Worm (Caenorhabditis elegans) whole organism, L4 larva: ENCODE results near the gene F11C7.6.

Experiments
- D1046.2 ChIP-seq: fragments of 200-800 bp; sonication (Bioruptor generic); IDR thresholded peaks from 2 replicates; pipeline ENCODE4 v1.3.6; 2022; ENCODE audit warnings: missing genetic modification characterization, missing compliant biosample characterization
- F10B5.3 ChIP-seq: sonication (generic microtip); optimal IDR thresholded peaks from 2 replicates; lab custom pipeline; 2016; ENCODE audit warnings: mild to moderate bottlenecking, missing genetic modification characterization, missing compliant biosample characterization
- F26F4.8 ChIP-seq: fragments of 200-800 bp; sonication (Bioruptor generic); conservative IDR thresholded peaks from 2 replicates; pipeline ENCODE4 v1.3.6; 2022; ENCODE audit warnings: missing genetic modification characterization, missing compliant biosample characterization
- F44E2.7 ChIP-seq: fragments of 200-800 bp; sonication (Bioruptor generic); IDR thresholded peaks from 2 replicates; pipeline ENCODE4 v2.1.2; 2022; ENCODE audit warnings: missing genetic modification characterization, missing compliant biosample characterization
- T20F7.1 ChIP-seq: fragments of 200-800 bp; sonication (Bioruptor generic); optimal IDR thresholded peaks from 2 replicates; lab custom pipeline; 2018; ENCODE audit warnings: mild to moderate bottlenecking, missing genetic modification characterization, missing compliant biosample characterization
- Y48G9A.11 ChIP-seq: fragments of 200-800 bp; sonication (Bioruptor generic); IDR thresholded peaks from 2 replicates; pipeline ENCODE4 v1.3.6; 2022; ENCODE audit warnings: missing genetic modification reagents, missing genetic modification characterization, missing compliant biosample characterization
- Y5F2A.4 ChIP-seq: fragments of 200-800 bp; sonication (Bioruptor generic); optimal IDR thresholded peaks from 2 replicates; lab custom pipeline; 2018; ENCODE audit warnings: mild to moderate bottlenecking, missing genetic modification characterization, missing compliant biosample characterization
- ZK337.2 ChIP-seq: fragments of 200-800 bp; sonication (Bioruptor generic); IDR thresholded peaks from 2 replicates; pipeline ENCODE4 v1.3.6; 2022; ENCODE audit warnings: missing genetic modification reagents, missing genetic modification characterization, missing compliant biosample characterization
- ZK546.5 ChIP-seq, 2 experiments: sonication (generic microtip); optimal IDR thresholded peaks; 2 replicates each; lab custom pipeline; 2017; ENCODE audit warnings: missing biosample characterization in 2 of 2, missing genetic modification characterization in 2 of 2
- ceh-20 ChIP-seq: fragments of 200-800 bp; sonication (Bioruptor generic); IDR thresholded peaks from 2 replicates; pipeline ENCODE4 v1.3.6; 2022; ENCODE audit warnings: missing genetic modification reagents, missing genetic modification characterization, missing compliant biosample characterization
- ceh-28 ChIP-seq: fragments of 150-350 bp; optimal IDR thresholded peaks from 2 replicates; lab custom pipeline; 2014; ENCODE audit warnings: missing biosample characterization, missing genetic modification reagents, missing genetic modification characterization
- cey-2 ChIP-seq: sonication (generic microtip); optimal IDR thresholded peaks from 3 replicates; lab custom pipeline; 2017; ENCODE audit warnings: missing genetic modification characterization, mild to moderate bottlenecking, missing compliant biosample characterization, antibody characterized with exemption, borderline replicate concordance; ENCODE audit not compliant: insufficient read depth
- ctbp-1 ChIP-seq: fragments of 200-800 bp; sonication (Bioruptor generic); IDR thresholded peaks from 2 replicates; pipeline ENCODE4 v1.3.6; 2022; ENCODE audit warnings: missing genetic modification reagents, missing genetic modification characterization, missing compliant biosample characterization
- daf-19 ChIP-seq: fragments of 200-800 bp; sonication (Bioruptor generic); conservative IDR thresholded peaks from 2 replicates; pipeline ENCODE4 v1.3.6; 2022; ENCODE audit warnings: missing genetic modification characterization, missing compliant biosample characterization
- daf-8 ChIP-seq: fragments of 200-800 bp; sonication (Bioruptor generic); IDR thresholded peaks from 2 replicates; pipeline ENCODE4 v1.3.6; 2022; ENCODE audit warnings: missing genetic modification characterization, missing compliant biosample characterization
- dmd-8 ChIP-seq: fragments of 200-800 bp; sonication (Bioruptor generic); IDR thresholded peaks from 2 replicates; pipeline ENCODE4 v1.3.6; 2022; ENCODE audit warnings: missing genetic modification characterization, missing compliant biosample characterization
- dmd-9 ChIP-seq: fragments of 200-800 bp; sonication (Bioruptor generic); IDR thresholded peaks from 2 replicates; pipeline ENCODE4 v1.3.6; 2022; ENCODE audit warnings: missing genetic modification reagents, missing genetic modification characterization, missing compliant biosample characterization
- duxl-1 ChIP-seq: sonication (generic microtip); optimal IDR thresholded peaks from 2 replicates; lab custom pipeline; 2016; ENCODE audit warnings: mild to moderate bottlenecking, missing genetic modification characterization, moderate library complexity, missing compliant biosample characterization; ENCODE audit not compliant: poor library complexity
- dve-1 ChIP-seq: sonication (generic microtip); optimal IDR thresholded peaks from 2 replicates; lab custom pipeline; 2017; ENCODE audit warnings: antibody characterized with exemption, mild to moderate bottlenecking, missing genetic modification characterization, missing compliant biosample characterization; ENCODE audit not compliant: insufficient read depth
- fkh-10 ChIP-seq: fragments of 150-350 bp; optimal IDR thresholded peaks from 2 replicates; lab custom pipeline; 2014; ENCODE audit warnings: missing biosample characterization, missing genetic modification reagents, missing genetic modification characterization
- hlh-11 ChIP-seq: fragments of 200-800 bp; sonication (Bioruptor generic); optimal IDR thresholded peaks from 2 replicates; lab custom pipeline; 2018; ENCODE audit warnings: mild to moderate bottlenecking, missing genetic modification characterization, missing compliant biosample characterization
- hlh-30 ChIP-seq: sonication (generic microtip); optimal IDR thresholded peaks from 2 replicates; lab custom pipeline; 2017; ENCODE audit warnings: antibody characterized with exemption, mild to moderate bottlenecking, missing genetic modification characterization, missing compliant biosample characterization; ENCODE audit not compliant: insufficient read depth
- jun-1 ChIP-seq: fragments of 150-350 bp; optimal IDR thresholded peaks from 2 replicates; lab custom pipeline; 2014; ENCODE audit warnings: missing biosample characterization, missing genetic modification reagents, missing genetic modification characterization
- lim-7 ChIP-seq: fragments of 200-800 bp; sonication (Bioruptor generic); IDR thresholded peaks from 2 replicates; pipeline ENCODE4 v1.3.6; 2022; ENCODE audit warnings: missing genetic modification characterization, missing compliant biosample characterization
- lin-13 ChIP-seq: fragments of 150-350 bp; optimal IDR thresholded peaks from 2 replicates; lab custom pipeline; 2014; ENCODE audit warnings: missing biosample characterization, missing genetic modification reagents, missing genetic modification characterization
- lin-15B ChIP-seq: fragments of 150-350 bp; sonication (generic microtip); optimal IDR thresholded peaks from 3 replicates; lab custom pipeline; 2014; ENCODE audit warnings: missing biosample characterization, missing genetic modification characterization
- lir-3 ChIP-seq: sonication (generic microtip); optimal IDR thresholded peaks from 2 replicates; lab custom pipeline; 2016; ENCODE audit warnings: mild to moderate bottlenecking, missing genetic modification characterization, missing compliant biosample characterization
- madf-9 ChIP-seq: fragments of 200-800 bp; sonication (Bioruptor generic); conservative IDR thresholded peaks from 2 replicates; pipeline ENCODE4 v1.3.6; 2022; ENCODE audit warnings: missing genetic modification reagents, missing genetic modification characterization, missing compliant biosample characterization
- mes-2 ChIP-seq: sonication (generic microtip); optimal IDR thresholded peaks from 2 replicates; lab custom pipeline; 2016; ENCODE audit warnings: missing genotype, mild to moderate bottlenecking, missing genetic modification characterization, missing compliant biosample characterization; ENCODE audit not compliant: poor library complexity, severe bottlenecking
- mxl-2 ChIP-seq: fragments of 200-800 bp; sonication (Bioruptor generic); conservative IDR thresholded peaks from 2 replicates; pipeline ENCODE4 v1.3.6; 2022; ENCODE audit warnings: missing genetic modification reagents, missing genetic modification characterization, missing compliant biosample characterization
- mxl-3 ChIP-seq: fragments of 200-800 bp; sonication (Bioruptor generic); optimal IDR thresholded peaks from 2 replicates; lab custom pipeline; 2018; ENCODE audit warnings: mild to moderate bottlenecking, missing genetic modification characterization, missing compliant biosample characterization
- nhr-237 ChIP-seq: sonication (generic microtip); optimal IDR thresholded peaks from 2 replicates; lab custom pipeline; 2017; ENCODE audit warnings: missing biosample characterization, missing genetic modification characterization
- nhr-25 ChIP-seq: sonication (generic microtip); optimal IDR thresholded peaks from 2 replicates; lab custom pipeline; 2017; ENCODE audit warnings: missing genetic modification characterization, mild to moderate bottlenecking, missing compliant biosample characterization, antibody characterized with exemption, moderate library complexity, borderline replicate concordance; ENCODE audit not compliant: insufficient read depth
- nhr-76 ChIP-seq: fragments of 150-350 bp; optimal IDR thresholded peaks from 2 replicates; lab custom pipeline; 2014; ENCODE audit warnings: missing biosample characterization, missing genetic modification characterization
- nhr-77 ChIP-seq: fragments of 150-350 bp; optimal IDR thresholded peaks from 2 replicates; lab custom pipeline; 2014; ENCODE audit warnings: missing biosample characterization, missing genetic modification characterization
- pha-4 ChIP-seq, 2 experiments: fragments of 150-350 bp in 1 of 2; fragments of 200-800 bp in 1 of 2; sonication (Bioruptor generic) in 1 of 2; IDR thresholded peaks in 1 of 2; optimal IDR thresholded peaks in 1 of 2; 2 replicates each; pipeline versions ENCODE4 v1.3.6 to Lab custom; 2014 to 2022; ENCODE audit warnings: missing genetic modification characterization in 2 of 2, missing genetic modification reagents in 2 of 2, missing biosample characterization in 1 of 2, missing compliant biosample characterization in 1 of 2
- php-3 ChIP-seq: fragments of 200-800 bp; sonication (Bioruptor generic); IDR thresholded peaks from 2 replicates; pipeline ENCODE4 v1.3.6; 2022; ENCODE audit warnings: missing genetic modification reagents, missing genetic modification characterization, missing compliant biosample characterization
- pqm-1 ChIP-seq: sonication (generic microtip); optimal IDR thresholded peaks from 2 replicates; lab custom pipeline; 2017; ENCODE audit warnings: missing biosample characterization, missing genetic modification characterization
- rbr-2 ChIP-seq: sonication (generic microtip); optimal IDR thresholded peaks from 2 replicates; lab custom pipeline; 2016; ENCODE audit warnings: missing genotype, missing genetic modification characterization, missing compliant biosample characterization
- sdz-12 ChIP-seq: fragments of 200-800 bp; sonication (Bioruptor generic); optimal IDR thresholded peaks from 2 replicates; lab custom pipeline; 2018; ENCODE audit warnings: mild to moderate bottlenecking, missing genetic modification characterization, missing compliant biosample characterization
- set-16 ChIP-seq: fragments of 200-800 bp; sonication (Bioruptor generic); IDR thresholded peaks from 2 replicates; pipeline ENCODE4 v1.3.6; 2022; ENCODE audit warnings: missing genetic modification reagents, missing genetic modification characterization, missing compliant biosample characterization
- snpc-4 ChIP-seq: fragments of 150-350 bp; optimal IDR thresholded peaks from 2 replicates; lab custom pipeline; 2014; ENCODE audit warnings: missing biosample characterization, missing genetic modification characterization
- unc-62 ChIP-seq, 3 experiments: fragments of 150-350 bp in 1 of 3; sonication (generic microtip); optimal IDR thresholded peaks in 2 of 3; peaks in 1 of 3; 1 replicate in 1 of 3; 2 replicates in 2 of 3; lab custom pipeline; 2014 to 2017; ENCODE audit warnings: missing biosample characterization in 3 of 3, missing genetic modification characterization in 3 of 3, missing genetic modification reagents in 3 of 3, missing genotype in 1 of 3
- vab-7 ChIP-seq: fragments of 200-800 bp; sonication (Bioruptor generic); IDR thresholded peaks from 2 replicates; pipeline ENCODE4 v1.3.6; 2022; ENCODE audit warnings: missing genetic modification reagents, missing genetic modification characterization, missing compliant biosample characterization
- zfp-2 ChIP-seq: sonication (generic microtip); optimal IDR thresholded peaks from 2 replicates; lab custom pipeline; 2016; ENCODE audit warnings: mild to moderate bottlenecking, missing genetic modification characterization, missing compliant biosample characterization
- zfp-3 ChIP-seq: fragments of 200-800 bp; sonication (Bioruptor generic); conservative IDR thresholded peaks from 2 replicates; pipeline ENCODE4 v1.3.6; 2022; ENCODE audit warnings: missing genetic modification reagents, missing genetic modification characterization, missing compliant biosample characterization
- zip-2 ChIP-seq: fragments of 150-350 bp; optimal IDR thresholded peaks from 2 replicates; lab custom pipeline; 2014; ENCODE audit warnings: missing biosample characterization, missing genetic modification characterization
- ztf-11 ChIP-seq: fragments of 150-350 bp; optimal IDR thresholded peaks from 2 replicates; lab custom pipeline; 2014; ENCODE audit warnings: missing biosample characterization, missing genetic modification characterization

The F11C7.6 gene

DNA sequence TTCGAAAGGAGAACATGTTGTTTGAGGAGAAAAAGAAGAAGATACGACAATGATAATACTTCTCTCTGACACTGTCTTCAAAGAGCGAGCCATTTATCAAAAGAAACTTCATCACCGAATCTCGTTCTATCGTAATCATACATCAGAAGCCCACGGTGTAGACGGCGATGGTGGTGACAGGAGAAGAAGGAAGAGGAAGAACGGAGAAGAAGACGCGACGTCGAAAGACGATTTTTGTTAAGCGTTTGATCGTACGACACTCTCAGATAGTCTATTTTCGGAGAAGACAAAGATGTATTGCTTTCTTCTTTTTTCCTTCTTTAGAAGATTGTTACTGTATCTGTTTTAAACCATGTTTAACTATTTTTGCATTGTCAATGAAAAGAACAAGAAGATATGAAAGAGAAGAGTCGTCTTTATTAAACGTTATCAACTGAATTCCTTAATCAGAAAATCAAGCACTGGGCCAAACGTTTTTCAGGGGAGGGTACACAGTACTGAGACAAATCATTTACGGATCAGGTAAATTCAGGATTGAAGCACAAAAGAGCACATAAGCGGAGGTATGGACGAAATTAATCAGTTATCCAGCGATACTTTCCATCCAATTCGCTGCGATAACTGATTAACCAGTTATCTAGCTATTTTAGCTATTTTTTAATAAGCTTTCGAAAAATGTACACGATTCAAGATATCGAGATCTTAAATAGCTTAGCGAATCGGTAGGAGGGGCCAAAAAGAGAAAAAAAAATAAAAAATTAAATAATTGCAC is 18.6 kb downstream of the F11C7.6 start (continued):
- peak; percentile 11 for TF ChIP-seq rbr-2 (tag; lab: Kevin White, UChicago)
- no peak for TF ChIP-seq dmd-9 (GFP tag; lab: Robert Waterston, UW)
- TF ChIP-seq D1046.2 (GFP tag; lab: Robert Waterston, UW), result no peak
- TF ChIP-seq vab-7, result no peak
- peak; percentile 39 for TF ChIP-seq jun-1
- TF ChIP-seq ceh-28, result peak; percentile 1
- TF ChIP-seq sdz-12, result peak; percentile 5
- TF ChIP-seq snpc-4 (tag; lab: Kevin White, UChicago), result no peak
- TF ChIP-seq madf-9 (GFP tag; lab: Robert Waterston, UW), result no peak; the same call in 1 of the 2 replicates
- TF ChIP-seq lir-3 (tag; lab: Kevin White, UChicago), result no peak
- peak; percentile 39 for TF ChIP-seq mes-2 (tag; lab: Kevin White, UChicago)
- TF ChIP-seq hlh-30 (tag; lab: Kevin White, UChicago), result peak; percentile 2
- no peak for TF ChIP-seq pha-4 (GFP tag; IDR thresholded peaks at IDR 0.05; lab: Robert Waterston, UW)
- TF ChIP-seq pha-4 (tag; optimal IDR thresholded peaks at IDR 0.05; lab: Kevin White, UChicago), result no peak
- peak in 1 of 2 experiments; percentile 100 for TF ChIP-seq unc-62 (GFP tag; optimal IDR thresholded peaks at IDR 0.05 in 1 of 2; lab: Kevin White, UChicago)
- TF ChIP-seq unc-62 (tag; optimal IDR thresholded peaks at IDR 0.05; lab: Kevin White, UChicago), result peak; percentile 63
- TF ChIP-seq duxl-1, result peak; percentile 84
- TF ChIP-seq dmd-8 (GFP tag; lab: Robert Waterston, UW), result no peak
- TF ChIP-seq set-16, result no peak
- no peak for TF ChIP-seq cey-2 (tag; lab: Kevin White, UChicago)
- peak; percentile 52 for TF ChIP-seq dve-1 (tag; lab: Kevin White, UChicago)
- TF ChIP-seq mxl-3, result peak; percentile 51
- TF ChIP-seq ZK546.5 (tag; optimal IDR thresholded peaks at IDR 0.05; lab: Kevin White, UChicago), result no peak
- TF ChIP-seq fkh-10, result no peak
- no peak for TF ChIP-seq Y5F2A.4 (GFP tag; lab: Kevin White, UChicago)
- no peak for TF ChIP-seq daf-19 (GFP tag; lab: Robert Waterston, UW)
- no peak; the same call in 1 of the 2 replicates for TF ChIP-seq lim-7 (GFP tag; lab: Robert Waterston, UW)
- no peak for TF ChIP-seq zip-2 (tag; lab: Kevin White, UChicago)
- no peak for TF ChIP-seq lin-13 (GFP tag; lab: Kevin White, UChicago)
- TF ChIP-seq nhr-237 (tag; lab: Kevin White, UChicago), result no peak
- TF ChIP-seq nhr-77 (tag; lab: Kevin White, UChicago), result peak; percentile 50
- TF ChIP-seq lin-15B (tag; lab: Kevin White, UChicago), result no peak
- no peak for TF ChIP-seq F44E2.7 (GFP tag; lab: Robert Waterston, UW)
- no peak for TF ChIP-seq ZK337.2 (GFP tag; lab: Robert Waterston, UW)
- peak; percentile 91 for TF ChIP-seq nhr-25 (tag; lab: Kevin White, UChicago)
- TF ChIP-seq php-3 (GFP tag; lab: Robert Waterston, UW), result no peak
- TF ChIP-seq ztf-11 (tag; lab: Kevin White, UChicago), result no peak
- TF ChIP-seq T20F7.1 (GFP tag; lab: Kevin White, UChicago), result peak; percentile 22
- no peak for TF ChIP-seq mxl-2 (GFP tag; lab: Robert Waterston, UW)
- TF ChIP-seq hlh-11, result peak; percentile 40
- no peak for TF ChIP-seq zfp-2 (tag; lab: Kevin White, UChicago)
- TF ChIP-seq nhr-76 (tag; lab: Kevin White, UChicago), result no peak
- no peak for TF ChIP-seq F26F4.8 (GFP tag; lab: Robert Waterston, UW)
- TF ChIP-seq zfp-3 (GFP tag; lab: Robert Waterston, UW), result peak; percentile 90
- no peak for TF ChIP-seq Y48G9A.11
- no peak for TF ChIP-seq pqm-1 (tag; lab: Kevin White, UChicago)
- peak; percentile 77 for TF ChIP-seq ceh-20
- no peak for TF ChIP-seq daf-8 (GFP tag; lab: Robert Waterston, UW)
- TF ChIP-seq F10B5.3, result no peak
- no peak for TF ChIP-seq ctbp-1 (GFP tag; lab: Robert Waterston, UW)
